Worm (Caenorhabditis elegans) whole organism, L1 larva: ENCODE measurements around the gene hpk-1.

Source experiments
- alr-1 ChIP-seq: fragments of 200-800 bp; sonication (Bioruptor generic); optimal IDR thresholded peaks from 2 replicates; lab custom pipeline; 2018; ENCODE audit warnings: borderline replicate concordance, mild to moderate bottlenecking, missing genetic modification characterization, missing compliant biosample characterization
- ama-1 ChIP-seq: fragments of 150-350 bp; optimal IDR thresholded peaks from 2 replicates; lab custom pipeline; 2014
- blmp-1 ChIP-seq: fragments of 150-350 bp; optimal IDR thresholded peaks from 2 replicates; lab custom pipeline; 2014; ENCODE audit warnings: missing biosample characterization, missing genetic modification characterization
- ceh-88 ChIP-seq: fragments of 200-800 bp; sonication (Bioruptor generic); IDR thresholded peaks from 2 replicates; pipeline ENCODE4 v1.3.6; 2022; ENCODE audit warnings: missing genetic modification characterization, missing compliant biosample characterization
- dpl-1 ChIP-seq, 3 experiments: fragments of 150-350 bp in 2 of 3; sonication (generic microtip) in 1 of 3; optimal IDR thresholded peaks; 2 replicates each; lab custom pipeline; 2014 to 2017; ENCODE audit warnings: missing biosample characterization in 3 of 3, missing genetic modification characterization in 3 of 3, missing genetic modification reagents in 3 of 3
- dsc-1 ChIP-seq: sonication (generic microtip); optimal IDR thresholded peaks from 2 replicates; lab custom pipeline; 2016; ENCODE audit warnings: mild to moderate bottlenecking, missing genetic modification characterization, missing compliant biosample characterization
- efl-1 ChIP-seq, 4 experiments: fragments of 150-350 bp; optimal IDR thresholded peaks in 3 of 4; peaks in 1 of 4; 1 replicate in 1 of 4; 2 replicates in 3 of 4; lab custom pipeline; 2014; ENCODE audit warnings: missing biosample characterization in 2 of 4, missing genetic modification characterization in 2 of 4, missing genetic modification reagents in 2 of 4
- efl-3 ChIP-seq: fragments of 200-800 bp; sonication (Bioruptor generic); optimal IDR thresholded peaks from 2 replicates; lab custom pipeline; 2018; ENCODE audit warnings: mild to moderate bottlenecking, missing genetic modification characterization, missing compliant biosample characterization
- egl-13 ChIP-seq: sonication (generic microtip); optimal IDR thresholded peaks from 2 replicates; lab custom pipeline; 2016; ENCODE audit warnings: missing genotype, missing genetic modification reagents, missing genetic modification characterization, missing compliant biosample characterization
- egl-27 ChIP-seq, 2 experiments: fragments of 150-350 bp in 1 of 2; sonication (generic microtip); optimal IDR thresholded peaks; 3 replicates each; lab custom pipeline; 2017 to 2018; ENCODE audit warnings: missing biosample characterization in 2 of 2, missing genetic modification characterization in 2 of 2, missing genetic modification reagents in 2 of 2
- elt-2 ChIP-seq: sonication (generic microtip); optimal IDR thresholded peaks from 2 replicates; lab custom pipeline; 2016; ENCODE audit warnings: missing genetic modification characterization, mild to moderate bottlenecking, inconsistent platforms, missing compliant biosample characterization, missing genetic modification reagents
- elt-3 ChIP-seq, 6 experiments: fragments of 150-350 bp in 1 of 6; sonication (generic microtip); optimal IDR thresholded peaks; 2 replicates each; lab custom pipeline; 2017 to 2018; ENCODE audit warnings: missing biosample characterization in 6 of 6, missing genetic modification characterization in 6 of 6, inconsistent platforms in 1 of 6
- ets-5 ChIP-seq: fragments of 200-800 bp; sonication (Bioruptor generic); IDR thresholded peaks from 2 replicates; pipeline ENCODE4 v1.3.6; 2022; ENCODE audit warnings: missing genetic modification characterization, missing compliant biosample characterization
- fkh-10 ChIP-seq: sonication (generic microtip); optimal IDR thresholded peaks from 2 replicates; lab custom pipeline; 2017; ENCODE audit warnings: missing biosample characterization, missing genetic modification reagents, missing genetic modification characterization
- fkh-4 ChIP-seq: sonication (generic microtip); optimal IDR thresholded peaks from 2 replicates; lab custom pipeline; 2016; ENCODE audit warnings: missing compliant biosample characterization, missing genetic modification characterization, borderline replicate concordance
- fos-1 ChIP-seq: fragments of 150-350 bp; optimal IDR thresholded peaks from 2 replicates; lab custom pipeline; 2014; ENCODE audit warnings: missing biosample characterization, missing genetic modification characterization
- grh-1 ChIP-seq: fragments of 200-800 bp; sonication (Bioruptor generic); IDR thresholded peaks from 2 replicates; pipeline ENCODE4 v1.3.6; 2022; ENCODE audit warnings: missing genetic modification reagents, missing genetic modification characterization, missing compliant biosample characterization
- isw-1 ChIP-seq: fragments of 200-800 bp; sonication (Bioruptor generic); IDR thresholded peaks from 2 replicates; pipeline ENCODE4 v1.3.6; 2022; ENCODE audit warnings: missing genetic modification characterization, missing compliant biosample characterization
- lin-13 ChIP-seq: fragments of 150-350 bp; optimal IDR thresholded peaks from 2 replicates; lab custom pipeline; 2014; ENCODE audit warnings: missing biosample characterization, missing genetic modification reagents, missing genetic modification characterization
- lin-15B ChIP-seq: fragments of 150-350 bp; sonication (generic microtip); optimal IDR thresholded peaks from 3 replicates; lab custom pipeline; 2014; ENCODE audit warnings: missing biosample characterization, missing genetic modification characterization
- lin-35 ChIP-seq, 2 experiments: fragments of 150-350 bp; optimal IDR thresholded peaks; 2 replicates each; lab custom pipeline; 2014; ENCODE audit warnings: missing biosample characterization in 2 of 2, missing genetic modification characterization in 2 of 2, missing genetic modification reagents in 2 of 2
- lir-3 ChIP-seq: sonication (generic microtip); optimal IDR thresholded peaks from 2 replicates; lab custom pipeline; 2016; ENCODE audit warnings: mild to moderate bottlenecking, missing genetic modification characterization, moderate library complexity, missing compliant biosample characterization; ENCODE audit not compliant: poor library complexity
- mdl-1 ChIP-seq, 2 experiments: fragments of 150-350 bp; optimal IDR thresholded peaks; 2 replicates each; lab custom pipeline; 2014 to 2017; ENCODE audit warnings: missing biosample characterization in 2 of 2, missing genetic modification characterization in 2 of 2, inconsistent platforms in 1 of 2
- mef-2 ChIP-seq: fragments of 150-350 bp; optimal IDR thresholded peaks from 2 replicates; lab custom pipeline; 2014; ENCODE audit warnings: missing biosample characterization, missing genetic modification characterization
- nhr-12 ChIP-seq: sonication (generic microtip); optimal IDR thresholded peaks from 2 replicates; lab custom pipeline; 2017; ENCODE audit warnings: missing biosample characterization, missing genetic modification characterization
- nhr-19 ChIP-seq: fragments of 200-800 bp; sonication (Bioruptor generic); conservative IDR thresholded peaks from 2 replicates; pipeline ENCODE4 v1.3.6; 2022; ENCODE audit warnings: missing genetic modification characterization, missing compliant biosample characterization
- nhr-20 ChIP-seq: sonication (generic microtip); optimal IDR thresholded peaks from 2 replicates; lab custom pipeline; 2016; ENCODE audit warnings: mild to moderate bottlenecking, missing genetic modification characterization, missing compliant biosample characterization
- nhr-237 ChIP-seq: fragments of 150-350 bp; optimal IDR thresholded peaks from 2 replicates; lab custom pipeline; 2014; ENCODE audit warnings: missing biosample characterization, missing genetic modification characterization
- nhr-28 ChIP-seq: fragments of 150-350 bp; optimal IDR thresholded peaks from 2 replicates; lab custom pipeline; 2014; ENCODE audit warnings: missing biosample characterization, missing genetic modification characterization
- nhr-71 ChIP-seq: sonication (generic microtip); optimal IDR thresholded peaks from 2 replicates; lab custom pipeline; 2016; ENCODE audit warnings: mild to moderate bottlenecking, missing genetic modification characterization, moderate library complexity, missing compliant biosample characterization
- nhr-77 ChIP-seq: fragments of 150-350 bp; optimal IDR thresholded peaks from 2 replicates; lab custom pipeline; 2014; ENCODE audit warnings: missing biosample characterization, missing genetic modification characterization
- nhr-85 ChIP-seq: sonication (generic microtip); peaks from one replicate; lab custom pipeline; 2016; ENCODE audit warnings: missing genetic modification characterization, inconsistent platforms, missing compliant biosample characterization
- nhr-90 ChIP-seq: sonication (generic microtip); optimal IDR thresholded peaks from 2 replicates; lab custom pipeline; 2016; ENCODE audit warnings: mild to moderate bottlenecking, missing genetic modification characterization, missing compliant biosample characterization; ENCODE audit not compliant: poor library complexity
- snpc-4 ChIP-seq: fragments of 150-350 bp; optimal IDR thresholded peaks from 2 replicates; lab custom pipeline; 2014; ENCODE audit warnings: missing biosample characterization, missing genetic modification characterization
- unc-30 ChIP-seq: sonication (generic microtip); optimal IDR thresholded peaks from 2 replicates; lab custom pipeline; 2017; ENCODE audit warnings: missing biosample characterization, missing genetic modification characterization
- unc-62 ChIP-seq: fragments of 150-350 bp; optimal IDR thresholded peaks from 2 replicates; lab custom pipeline; 2014; ENCODE audit warnings: missing biosample characterization, missing genetic modification reagents, missing genetic modification characterization
- xbp-1 ChIP-seq: sonication (generic microtip); optimal IDR thresholded peaks from 2 replicates; lab custom pipeline; 2016; ENCODE audit warnings: missing genetic modification characterization, missing compliant biosample characterization
- zag-1 ChIP-seq: fragments of 150-350 bp; optimal IDR thresholded peaks from 2 replicates; lab custom pipeline; 2014; ENCODE audit warnings: missing biosample characterization, missing genetic modification characterization

Gene hpk-1

ce11 chrX:4248417-4248816 is 31.3 kb upstream of the hpk-1 start (continued):
- TF ChIP-seq nhr-237, result no peak

ce11 chrX:4246867-4247591 is 29.9 kb upstream of the hpk-1 start, which contains the start of gene F48D6.4:
Gene F48D6.4 (minus strand): TSS chrX:4247212.
- TF ChIP-seq nhr-71 (tag; lab: Kevin White, UChicago) (no peak), grh-1 (no peak), nhr-85 (tag; lab: Kevin White, UChicago) (peak; percentile 14), dsc-1 (tag; lab: Kevin White, UChicago) (no peak), ets-5 (GFP tag; lab: Robert Waterston, UW) (no peak), lin-15B (no peak), dpl-1 (GFP tag; optimal IDR thresholded peaks at IDR 0.05; lab: Kevin White, UChicago) (no peak), elt-2 (tag; lab: Kevin White, UChicago) (peak; percentile 33), zag-1 (tag; lab: Kevin White, UChicago) (no peak), lin-13 (GFP tag; lab: Kevin White, UChicago) (no peak), nhr-12 (no peak), ceh-88 (GFP tag; lab: Robert Waterston, UW) (no peak), alr-1 (tag; lab: Kevin White, UChicago) (no peak), nhr-28 (tag; lab: Kevin White, UChicago) (no peak), isw-1 (GFP tag; lab: Robert Waterston, UW) (no peak), mef-2 (tag; lab: Kevin White, UChicago) (no peak), efl-3 (GFP tag; lab: Kevin White, UChicago) (no peak), efl-1 (optimal IDR thresholded peaks at IDR 0.05; lab: Kevin White, UChicago) (no peak), efl-1 (GFP tag; optimal IDR thresholded peaks at IDR 0.05 in 1 of 2; lab: Kevin White, UChicago) (peak in 1 of 2 experiments; percentile 23), fos-1 (tag; lab: Kevin White, UChicago) (no peak), ama-1 (peak; percentile 11)

ce11 chrX:4246237-4246697 is 29.2 kb upstream of the hpk-1 start:
- TF ChIP-seq ama-1 (peak; percentile 89), fkh-10 (GFP tag; lab: Kevin White, UChicago) (no peak), nhr-20 (tag; lab: Kevin White, UChicago) (no peak), blmp-1 (tag; lab: Kevin White, UChicago) (peak; percentile 56), lin-35 (GFP tag; optimal IDR thresholded peaks at IDR 0.05; lab: Kevin White, UChicago) (peak in 1 of 2 experiments; percentile 49), elt-3 (tag; optimal IDR thresholded peaks at IDR 0.05; lab: Kevin White, UChicago) (peak in 1 of 6 experiments; percentile 37), fkh-4 (tag; lab: Kevin White, UChicago) (no peak), nhr-90 (tag; lab: Kevin White, UChicago) (peak; percentile 55), nhr-237 (no peak), mdl-1 (tag; optimal IDR thresholded peaks at IDR 0.05; lab: Kevin White, UChicago) (peak in 1 of 2 experiments; percentile 19), elt-2 (tag; lab: Kevin White, UChicago) (peak; percentile 32), snpc-4 (tag; lab: Kevin White, UChicago) (no peak), nhr-19 (GFP tag; lab: Robert Waterston, UW) (0 out of 2 replicates have a peak, but pooled peaks have one; percentile 10), nhr-77 (no peak)
- TF ChIP-seq, all 84 proteins: peak for 8

ce11 chrX:4245124-4245523 is 28.0 kb upstream of the hpk-1 start:
- no peak for TF ChIP-seq xbp-1 (tag; lab: Kevin White, UChicago)
- no peak for TF ChIP-seq lir-3 (tag; lab: Kevin White, UChicago)
- TF ChIP-seq nhr-85 (tag; lab: Kevin White, UChicago), result no peak
- TF ChIP-seq efl-1 (optimal IDR thresholded peaks at IDR 0.05; lab: Kevin White, UChicago), result no peak
- TF ChIP-seq efl-1 (GFP tag; optimal IDR thresholded peaks at IDR 0.05 in 1 of 2; lab: Kevin White, UChicago), result peak in 1 of 2 experiments; percentile 78
- peak in 1 of 2 experiments; percentile 55 for TF ChIP-seq lin-35 (GFP tag; optimal IDR thresholded peaks at IDR 0.05; lab: Kevin White, UChicago)
- TF ChIP-seq elt-2 (tag; lab: Kevin White, UChicago), result peak; percentile 74
- no peak for TF ChIP-seq egl-13 (tag; lab: Kevin White, UChicago)
- peak; percentile 49 for TF ChIP-seq nhr-19 (GFP tag; lab: Robert Waterston, UW)
- no peak for TF ChIP-seq egl-27 (tag; optimal IDR thresholded peaks at IDR 0.05; lab: Kevin White, UChicago)
- no peak for TF ChIP-seq unc-62 (GFP tag; lab: Kevin White, UChicago)
- TF ChIP-seq nhr-20 (tag; lab: Kevin White, UChicago), result peak; percentile 1
- no peak for TF ChIP-seq unc-30 (tag; lab: Kevin White, UChicago)
- TF ChIP-seq, all 84 proteins: peak for 5
